Worm (Caenorhabditis elegans): ENCODE data around the gene Y54G9A.5.

- TF ChIP-seq ceh-20 (GFP tag; IDR thresholded peaks at IDR 0.05) (no peak), nhr-237 (tag; optimal IDR thresholded peaks at IDR 0.05) (no peak), ZK337.2 (GFP tag; IDR thresholded peaks at IDR 0.05) (no peak), attf-4 (tag; optimal IDR thresholded peaks at IDR 0.05) (no peak), zag-1 (tag; optimal IDR thresholded peaks at IDR 0.05) (no peak), unc-62 (GFP tag; optimal IDR thresholded peaks at IDR 0.05 in 1 of 2) (no peak), unc-62 (tag; optimal IDR thresholded peaks at IDR 0.05) (no peak)
Observed at ce11 chrII:13739423-13739822, 16.6 kb downstream of the Y54G9A.5 start.
